Worm (Caenorhabditis elegans): ENCODE data around the gene F55B11.4.

Gene F55B11.4

DNA sequence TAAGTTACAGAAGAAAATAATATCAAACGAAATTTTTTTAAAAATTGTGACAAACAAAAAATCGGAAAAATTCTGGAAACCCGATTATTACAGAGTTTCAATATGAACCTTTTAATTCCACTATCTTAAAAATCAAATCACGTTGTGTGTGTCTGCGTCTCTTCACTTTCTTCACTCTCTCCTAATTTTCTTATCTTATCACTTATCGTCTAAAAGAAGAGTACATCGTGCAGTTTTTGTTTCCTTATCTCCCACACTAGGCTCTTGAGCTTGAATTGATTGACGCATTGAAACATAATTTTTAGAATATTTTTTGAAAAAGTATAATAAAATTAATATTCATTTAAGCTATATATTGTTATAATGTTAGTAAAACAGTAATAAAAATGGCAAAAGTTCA, 16.5 kb downstream of the F55B11.4 start (continued):
- TF ChIP-seq nhr-102 (tag; optimal IDR thresholded peaks at IDR 0.05) (peak; percentile 70), ztf-7 (tag; optimal IDR thresholded peaks at IDR 0.05) (peak; percentile 69), egl-43 (GFP tag; IDR thresholded peaks at IDR 0.05) (no peak), daf-8 (GFP tag; IDR thresholded peaks at IDR 0.05) (no peak), T20F7.1 (GFP tag; optimal IDR thresholded peaks at IDR 0.05) (peak; percentile 24), pha-4 (GFP tag; IDR thresholded peaks at IDR 0.05) (peak; percentile 67; the same call in 1 of the 2 replicates), pha-4 (tag; optimal IDR thresholded peaks at IDR 0.05) (no peak), spr-3 (GFP tag; optimal IDR thresholded peaks at IDR 0.05) (no peak), nhr-111 (GFP tag; optimal IDR thresholded peaks at IDR 0.05) (no peak), Y75B8A.6 (GFP tag; IDR thresholded peaks at IDR 0.05) (no peak)

DNA sequence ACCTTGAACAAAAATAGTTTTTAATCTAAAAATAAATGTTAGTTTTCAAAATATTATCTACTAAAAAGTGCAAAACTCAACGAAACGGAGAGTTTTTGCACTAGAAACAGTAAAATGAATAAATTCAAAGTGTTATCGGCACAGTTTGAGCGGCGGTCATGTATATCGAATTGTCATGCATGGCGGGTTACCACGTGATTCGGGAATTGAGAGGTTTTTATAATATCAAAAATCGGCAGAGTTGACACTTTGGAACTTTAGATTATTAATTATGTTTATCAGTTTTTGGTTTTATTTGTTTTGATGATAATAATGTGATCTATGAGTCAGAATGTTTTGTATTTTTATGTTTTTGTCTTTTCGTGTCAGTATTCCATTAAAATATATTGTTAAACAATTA, 17.3 kb downstream of the F55B11.4 start:
- TF ChIP-seq rbr-2 (tag; optimal IDR thresholded peaks at IDR 0.05) (no peak), ceh-44 (GFP tag; IDR thresholded peaks at IDR 0.05) (no peak), vab-7 (GFP tag; IDR thresholded peaks at IDR 0.05) (no peak), ztf-7 (tag; optimal IDR thresholded peaks at IDR 0.05) (peak; percentile 54), nhr-42 (GFP tag; IDR thresholded peaks at IDR 0.05) (no peak), nhr-6 (tag; optimal IDR thresholded peaks at IDR 0.05) (peak; percentile 32), php-3 (GFP tag; IDR thresholded peaks at IDR 0.05) (peak; percentile 93), daf-19 (GFP tag; conservative IDR thresholded peaks at IDR 0.05) (no peak), snpc-1.2 (GFP tag; IDR thresholded peaks at IDR 0.05) (no peak), hlh-11 (tag; optimal IDR thresholded peaks at IDR 0.05) (peak; percentile 84), zip-11 (GFP tag; IDR thresholded peaks at IDR 0.05) (no peak), Y5F2A.4 (GFP tag; optimal IDR thresholded peaks at IDR 0.05) (no peak), saeg-2 (GFP tag; IDR thresholded peaks at IDR 0.05) (no peak), lir-3 (tag; optimal IDR thresholded peaks at IDR 0.05) (no peak), dmd-6 (GFP tag; IDR thresholded peaks at IDR 0.05) (peak; percentile 94), ztf-11 (tag; optimal IDR thresholded peaks at IDR 0.05) (no peak), R02D3.7 (tag; optimal IDR thresholded peaks at IDR 0.05) (no peak), jun-1 (tag; optimal IDR thresholded peaks at IDR 0.05) (no peak), mep-1 (tag; optimal IDR thresholded peaks at IDR 0.05) (peak; percentile 14), nhr-77 (tag; optimal IDR thresholded peaks at IDR 0.05) (peak; percentile 45), hif-1 (tag; optimal IDR thresholded peaks at IDR 0.05) (no peak), nhr-28 (tag; optimal IDR thresholded peaks at IDR 0.05) (peak; percentile 50), dve-1 (tag; optimal IDR thresholded peaks at IDR 0.05; ENCODE audit: insufficient read depth) (peak; percentile 92), dmd-8 (GFP tag; IDR thresholded peaks at IDR 0.05) (no peak), zfp-2 (tag; optimal IDR thresholded peaks at IDR 0.05) (no peak), lin-1 (GFP tag; IDR thresholded peaks at IDR 0.05) (peak; percentile 67), daf-16 (GFP tag; optimal IDR thresholded peaks at IDR 0.05) (peak in 1 of 2 experiments; percentile 58), daf-16 (tag; optimal IDR thresholded peaks at IDR 0.05) (peak; percentile 94), pqm-1 (tag; optimal IDR thresholded peaks at IDR 0.05) (peak; percentile 86), nhr-237 (tag; optimal IDR thresholded peaks at IDR 0.05) (no peak), nhr-102 (tag; optimal IDR thresholded peaks at IDR 0.05) (peak; percentile 56), tra-1 (GFP tag; IDR thresholded peaks at IDR 0.05) (peak; percentile 48; the same call in 1 of the 2 replicates), Y75B8A.6 (GFP tag; IDR thresholded peaks at IDR 0.05) (no peak), unc-62 (GFP tag; optimal IDR thresholded peaks at IDR 0.05 in 1 of 2) (peak in 1 of 2 experiments; percentile 63), unc-62 (tag; optimal IDR thresholded peaks at IDR 0.05) (no peak), F10B5.3 (tag; optimal IDR thresholded peaks at IDR 0.05) (no peak), hlh-30 (tag; optimal IDR thresholded peaks at IDR 0.05; ENCODE audit: insufficient read depth) (peak; percentile 86), aha-1 (tag) (peak; percentile 58), Y48G9A.11 (GFP tag; IDR thresholded peaks at IDR 0.05) (no peak), nhr-48 (tag; optimal IDR thresholded peaks at IDR 0.05) (peak; percentile 57), mdl-1 (tag; optimal IDR thresholded peaks at IDR 0.05) (peak in 1 of 2 experiments; percentile 58), arid-1 (GFP tag; conservative IDR thresholded peaks at IDR 0.05) (no peak), unc-130 (GFP tag; optimal IDR thresholded peaks at IDR 0.05) (no peak), mxl-3 (GFP tag; optimal IDR thresholded peaks at IDR 0.05) (peak; percentile 46)
